Fruit fly (Drosophila melanogaster) whole organism, embryonic: ENCODE measurements around the gene Rexo5.
A peak's percentile ranks its signal among the peaks of the same experiment; 100 is the strongest.

Source experiments
- Atf-2 ChIP-seq: fragments of 200-800 bp; sonication (Bioruptor generic); optimal IDR thresholded peaks from 2 replicates; lab custom pipeline; 2016; ENCODE audit warnings: missing biosample characterization, missing genetic modification characterization
- B-H2 ChIP-seq: fragments of 200-800 bp; sonication (Bioruptor generic); optimal IDR thresholded peaks from 2 replicates; lab custom pipeline; 2018; ENCODE audit warnings: missing biosample characterization, mild to moderate bottlenecking, missing genetic modification characterization
- CG10462 ChIP-seq: fragments of 200-800 bp; sonication (Bioruptor generic); optimal IDR thresholded peaks from 2 replicates; lab custom pipeline; 2016; ENCODE audit warnings: missing biosample characterization, missing genetic modification characterization
- CG10565 ChIP-seq: fragments of 200-800 bp; sonication (Bioruptor generic); optimal IDR thresholded peaks from 3 replicates; lab custom pipeline; 2016; ENCODE audit warnings: missing biosample characterization, mild to moderate bottlenecking, missing genetic modification characterization
- CG11085 ChIP-seq: fragments of 200-800 bp; sonication (Bioruptor generic); IDR thresholded peaks from 2 replicates; pipeline ENCODE4 v1.3.6; 2022; ENCODE audit warnings: missing biosample characterization, missing genetic modification characterization
- CG18619 ChIP-seq: fragments of 200-800 bp; sonication (Bioruptor generic); optimal IDR thresholded peaks from 3 replicates; lab custom pipeline; 2017; ENCODE audit warnings: missing biosample characterization, mild to moderate bottlenecking, missing genetic modification characterization
- CG30403 ChIP-seq: fragments of 200-800 bp; sonication (Bioruptor generic); optimal IDR thresholded peaks from 3 replicates; lab custom pipeline; 2016; ENCODE audit warnings: missing biosample characterization, missing genetic modification characterization
- CG33213 ChIP-seq: fragments of 200-800 bp; sonication (Bioruptor generic); optimal IDR thresholded peaks from 3 replicates; lab custom pipeline; 2016; ENCODE audit warnings: missing biosample characterization, missing genetic modification characterization
- CG3995 ChIP-seq: fragments of 200-800 bp; sonication (Bioruptor generic); optimal IDR thresholded peaks from 3 replicates; lab custom pipeline; 2016; ENCODE audit warnings: missing biosample characterization, missing genetic modification characterization
- CG42726 ChIP-seq: fragments of 200-800 bp; sonication (Bioruptor generic); IDR thresholded peaks from 2 replicates; pipeline ENCODE4 v1.3.6; 2022; ENCODE audit warnings: missing biosample characterization, missing genetic modification characterization; ENCODE audit not compliant: partially characterized antibody
- CG4424 ChIP-seq: fragments of 200-800 bp; sonication (Bioruptor generic); optimal IDR thresholded peaks from 3 replicates; lab custom pipeline; 2016; ENCODE audit warnings: missing biosample characterization, missing genetic modification characterization
- CG4820 ChIP-seq: fragments of 200-800 bp; sonication (Bioruptor generic); optimal IDR thresholded peaks from 3 replicates; lab custom pipeline; 2016; ENCODE audit warnings: missing biosample characterization, missing genetic modification characterization
- CG7745 ChIP-seq: fragments of 200-800 bp; sonication (Bioruptor generic); optimal IDR thresholded peaks from 2 replicates; lab custom pipeline; 2018; ENCODE audit warnings: missing biosample characterization, mild to moderate bottlenecking, missing genetic modification characterization, moderate library complexity
- CG8089 ChIP-seq: fragments of 200-800 bp; sonication (Bioruptor generic); optimal IDR thresholded peaks from 3 replicates; lab custom pipeline; 2016; ENCODE audit warnings: missing biosample characterization, missing genetic modification characterization
- CG8281 ChIP-seq: fragments of 200-800 bp; sonication (Bioruptor generic); optimal IDR thresholded peaks from 2 replicates; lab custom pipeline; 2018; ENCODE audit warnings: missing biosample characterization, mild to moderate bottlenecking, missing genetic modification characterization, moderate library complexity
- CG8290 ChIP-seq, 3 experiments: fragments of 200-800 bp; sonication (Bioruptor generic); optimal IDR thresholded peaks; 2 replicates each; lab custom pipeline; 2016 to 2019; ENCODE audit warnings: missing biosample characterization in 3 of 3, missing genetic modification characterization in 3 of 3, mild to moderate bottlenecking in 2 of 3, moderate library complexity in 1 of 3
- CG8359 ChIP-seq: fragments of 200-800 bp; sonication (Bioruptor generic); optimal IDR thresholded peaks from 2 replicates; lab custom pipeline; 2017; ENCODE audit warnings: missing biosample characterization, mild to moderate bottlenecking, missing genetic modification characterization, borderline replicate concordance
- CHES-1-like ChIP-seq: fragments of 200-800 bp; sonication (Bioruptor generic); optimal IDR thresholded peaks from 2 replicates; lab custom pipeline; 2016; ENCODE audit warnings: missing biosample characterization, missing genetic modification characterization
- HLH3B ChIP-seq: fragments of 200-800 bp; sonication (Bioruptor generic); IDR thresholded peaks from 2 replicates; pipeline ENCODE4 v1.3.6; 2022; ENCODE audit warnings: missing biosample characterization, missing genetic modification characterization
- HLH54F ChIP-seq: fragments of 200-800 bp; sonication (Bioruptor generic); optimal IDR thresholded peaks from 3 replicates; lab custom pipeline; 2016; ENCODE audit warnings: missing biosample characterization, missing genetic modification characterization
- Hand ChIP-seq: fragments of 200-800 bp; sonication (Bioruptor generic); optimal IDR thresholded peaks from 2 replicates; lab custom pipeline; 2017; ENCODE audit warnings: mild to moderate bottlenecking, missing biosample characterization, missing genetic modification reagents, missing genetic modification characterization
- HmgZ ChIP-seq: fragments of 200-800 bp; sonication (Bioruptor generic); optimal IDR thresholded peaks from 2 replicates; lab custom pipeline; 2018; ENCODE audit warnings: missing biosample characterization, mild to moderate bottlenecking, missing genetic modification characterization
- MESR4 ChIP-seq: fragments of 200-800 bp; sonication (Bioruptor generic); optimal IDR thresholded peaks from 2 replicates; lab custom pipeline; 2018; ENCODE audit warnings: missing biosample characterization, mild to moderate bottlenecking, missing genetic modification characterization, moderate library complexity
- Oaz ChIP-seq: fragments of 200-800 bp; sonication (Bioruptor generic); IDR thresholded peaks from 2 replicates; pipeline ENCODE4 v1.3.6; 2022; ENCODE audit warnings: missing biosample characterization, missing genetic modification characterization
- Sry-β ChIP-seq: fragments of 200-800 bp; sonication (Bioruptor generic); optimal IDR thresholded peaks from 2 replicates; lab custom pipeline; 2018; ENCODE audit warnings: missing biosample characterization, mild to moderate bottlenecking, missing genetic modification characterization, moderate library complexity
- Vsx1 ChIP-seq: fragments of 200-800 bp; sonication (Bioruptor generic); optimal IDR thresholded peaks from 2 replicates; lab custom pipeline; 2017; ENCODE audit warnings: missing biosample characterization, mild to moderate bottlenecking, missing genetic modification characterization, missing genetic modification reagents
- ab ChIP-seq: fragments of 200-800 bp; sonication (Bioruptor generic); optimal IDR thresholded peaks from 2 replicates; lab custom pipeline; 2016; ENCODE audit warnings: missing biosample characterization, missing genetic modification characterization
- ase ChIP-seq: fragments of 200-800 bp; sonication (Bioruptor generic); IDR thresholded peaks from 3 replicates; pipeline ENCODE4 v1.3.6; 2022; ENCODE audit warnings: missing biosample characterization, missing genetic modification characterization
- chn ChIP-seq: fragments of 200-800 bp; sonication (Bioruptor generic); optimal IDR thresholded peaks from 2 replicates; lab custom pipeline; 2016; ENCODE audit warnings: missing biosample characterization, missing genetic modification characterization
- crc ChIP-seq: fragments of 200-800 bp; sonication (Bioruptor generic); optimal IDR thresholded peaks from 2 replicates; lab custom pipeline; 2016; ENCODE audit warnings: missing biosample characterization, missing genetic modification characterization
- dimm ChIP-seq: fragments of 200-800 bp; sonication (Bioruptor generic); IDR thresholded peaks from 2 replicates; pipeline ENCODE4 v1.3.6; 2022; ENCODE audit warnings: missing biosample characterization, missing genetic modification characterization
- ems ChIP-seq: fragments of 200-800 bp; sonication (Bioruptor generic); optimal IDR thresholded peaks from 3 replicates; lab custom pipeline; 2016; ENCODE audit warnings: missing biosample characterization, missing genetic modification characterization
- exex ChIP-seq: fragments of 200-800 bp; sonication (Bioruptor generic); optimal IDR thresholded peaks from 4 replicates; lab custom pipeline; 2018; ENCODE audit warnings: missing biosample characterization, mild to moderate bottlenecking, missing genetic modification characterization, moderate library complexity
- jigr1 ChIP-seq: fragments of 200-800 bp; sonication (Bioruptor generic); IDR thresholded peaks from 3 replicates; pipeline ENCODE4 v1.3.6; 2022; ENCODE audit warnings: missing biosample characterization, missing genetic modification characterization
- jumu ChIP-seq: fragments of 200-800 bp; sonication (Bioruptor generic); optimal IDR thresholded peaks from 3 replicates; lab custom pipeline; 2016; ENCODE audit warnings: missing biosample characterization, missing genetic modification characterization
- nau ChIP-seq: fragments of 200-800 bp; sonication (Bioruptor generic); optimal IDR thresholded peaks from 3 replicates; lab custom pipeline; 2017; ENCODE audit warnings: missing biosample characterization, mild to moderate bottlenecking, missing genetic modification characterization, missing genetic modification reagents
- nmo ChIP-seq: fragments of 200-800 bp; sonication (Bioruptor generic); optimal IDR thresholded peaks from 2 replicates; lab custom pipeline; 2018; ENCODE audit warnings: missing biosample characterization, mild to moderate bottlenecking, missing genetic modification characterization, moderate library complexity
- oc ChIP-seq: fragments of 200-800 bp; sonication (Bioruptor generic); optimal IDR thresholded peaks from 2 replicates; lab custom pipeline; 2018; ENCODE audit warnings: missing biosample characterization, mild to moderate bottlenecking, missing genetic modification characterization, moderate library complexity
- pan ChIP-seq, 4 experiments: fragments of >200 bp in 3 of 4; fragments of 200-800 bp in 1 of 4; sonication (Bioruptor generic) in 1 of 4; optimal IDR thresholded peaks in 3 of 4; IDR thresholded peaks in 1 of 4; 2 replicates each; pipeline versions ENCODE4 v1.3.6 to Lab custom; 2017 to 2022; ENCODE audit warnings: missing biosample characterization in 2 of 4, missing genetic modification characterization in 2 of 4, mixed read lengths in 1 of 4
- scrt ChIP-seq: fragments of 200-800 bp; sonication (Bioruptor generic); optimal IDR thresholded peaks from 2 replicates; lab custom pipeline; 2018; ENCODE audit warnings: missing biosample characterization, mild to moderate bottlenecking, missing genetic modification characterization, moderate library complexity
- sim ChIP-seq: fragments of 200-800 bp; sonication (Bioruptor generic); IDR thresholded peaks from 2 replicates; pipeline ENCODE4 v1.3.6; 2022; ENCODE audit warnings: missing biosample characterization, missing genetic modification characterization
- slp2 ChIP-seq: fragments of 200-800 bp; sonication (Bioruptor generic); optimal IDR thresholded peaks from 2 replicates; lab custom pipeline; 2016; ENCODE audit warnings: missing biosample characterization, missing genetic modification characterization
- sqz ChIP-seq: fragments of 200-800 bp; sonication (Bioruptor generic); optimal IDR thresholded peaks from 3 replicates; lab custom pipeline; 2018; ENCODE audit warnings: missing biosample characterization, mild to moderate bottlenecking, missing genetic modification characterization
- ssp ChIP-seq: fragments of 200-800 bp; sonication (Bioruptor generic); IDR thresholded peaks from 2 replicates; pipeline ENCODE4 v1.3.6; 2022; ENCODE audit warnings: missing biosample characterization, missing genetic modification characterization
- tgo ChIP-seq: fragments of 200-800 bp; sonication (Bioruptor generic); IDR thresholded peaks from 3 replicates; pipeline ENCODE4 v1.3.6; 2022; ENCODE audit warnings: missing biosample characterization, missing genetic modification characterization
- ttk ChIP-seq: fragments of 200-800 bp; sonication (Bioruptor generic); IDR thresholded peaks from 2 replicates; pipeline ENCODE4 v2.1.2; 2022; ENCODE audit warnings: missing biosample characterization, missing genetic modification characterization
- twi ChIP-seq: fragments of 200-800 bp; optimal IDR thresholded peaks from 2 replicates; lab custom pipeline; 2019; ENCODE audit warnings: missing biosample characterization, mild to moderate bottlenecking, missing genetic modification characterization, moderate library complexity
- z ChIP-seq: fragments of 200-800 bp; sonication (Bioruptor generic); IDR thresholded peaks from 3 replicates; pipeline ENCODE4 v1.3.6; 2022; ENCODE audit warnings: missing biosample characterization, missing genetic modification characterization
- zen ChIP-seq: fragments of 200-800 bp; sonication (Bioruptor generic); optimal IDR thresholded peaks from 3 replicates; lab custom pipeline; 2018; ENCODE audit warnings: missing biosample characterization, mild to moderate bottlenecking, missing genetic modification characterization, moderate library complexity

Gene Rexo5

dm6 chr3L:6589429-6590062, 13.9 kb upstream of the Rexo5 start, which contains the start of gene jv (continued):
- TF ChIP-seq chn (GFP tag; lab: Kevin White, UChicago) (no peak), HLH3B (GFP tag; lab: Robert Waterston, UW) (no peak), jumu (GFP tag; lab: Kevin White, UChicago) (no peak), crc (GFP tag; lab: Kevin White, UChicago) (no peak), Atf-2 (no peak), CHES-1-like (GFP tag; lab: Kevin White, UChicago) (no peak), z (GFP tag; lab: Robert Waterston, UW) (0 out of 3 replicates have a peak, but pooled peaks have one; percentile 26), HLH54F (GFP tag; lab: Kevin White, UChicago) (no peak), dimm (GFP tag; lab: Robert Waterston, UW) (no peak), CG18619 (GFP tag; lab: Kevin White, UChicago) (no peak), CG4424 (GFP tag; lab: Kevin White, UChicago) (peak; percentile 15), sim (GFP tag; lab: Robert Waterston, UW) (peak; percentile 37; the same call in 1 of the 2 replicates), Sry-β (GFP tag; lab: Kevin White, UChicago) (no peak), Vsx1 (GFP tag; lab: Kevin White, UChicago) (no peak), exex (tag; lab: Kevin White, UChicago) (no peak), CG30403 (GFP tag; lab: Kevin White, UChicago) (no peak), CG8359 (GFP tag; lab: Kevin White, UChicago) (no peak), jigr1 (no peak), tgo (GFP tag; lab: Robert Waterston, UW) (peak; percentile 30; the same call in 1 of the 3 replicates), CG33213 (GFP tag; lab: Kevin White, UChicago) (no peak), Oaz (GFP tag; lab: Robert Waterston, UW) (no peak), nmo (GFP tag; lab: Kevin White, UChicago) (peak; percentile 41), CG10565 (GFP tag; lab: Kevin White, UChicago) (no peak), scrt (GFP tag; lab: Kevin White, UChicago) (no peak), oc (tag; lab: Kevin White, UChicago) (peak; percentile 31), MESR4 (no peak), CG7745 (no peak), CG3995 (GFP tag; lab: Kevin White, UChicago) (no peak), pan (optimal IDR thresholded peaks at IDR 0.05; lab: Kevin White, UChicago) (no peak), pan (GFP tag; optimal IDR thresholded peaks at IDR 0.05 in 1 of 2, IDR thresholded peaks at IDR 0.05 in 1 of 2) (peak in 1 of 2 experiments; percentile 25), twi (tag; lab: Kevin White, UChicago) (no peak), sqz (GFP tag; lab: Kevin White, UChicago) (no peak), CG8290 (GFP tag; optimal IDR thresholded peaks at IDR 0.05; lab: Kevin White, UChicago) (no peak), CG8290 (tag; optimal IDR thresholded peaks at IDR 0.05; lab: Kevin White, UChicago) (no peak), CG8089 (GFP tag; lab: Kevin White, UChicago) (no peak), ems (GFP tag; lab: Kevin White, UChicago) (no peak), zen (no peak), B-H2 (GFP tag; lab: Kevin White, UChicago) (no peak), HmgZ (tag; lab: Kevin White, UChicago) (no peak), ttk (GFP tag; lab: Robert Waterston, UW) (peak; percentile 44), nau (GFP tag; lab: Kevin White, UChicago) (no peak), CG4820 (GFP tag; lab: Kevin White, UChicago) (peak; percentile 13), ase (no peak), Hand (GFP tag; lab: Kevin White, UChicago) (no peak), CG8281 (tag; lab: Kevin White, UChicago) (no peak), CG42726 (GFP tag; lab: Robert Waterston, UW) (no peak), CG10462 (GFP tag; lab: Kevin White, UChicago) (no peak), ssp (GFP tag; lab: Robert Waterston, UW) (no peak), CG11085 (GFP tag; lab: Robert Waterston, UW) (no peak), ab (GFP tag; lab: Kevin White, UChicago) (no peak), slp2 (GFP tag; lab: Kevin White, UChicago) (no peak)
